Worm (Caenorhabditis elegans) whole organism, dauer: ENCODE results near the gene nhr-59.
"Not testable (repeated sequence)": the region's sequence is repeated elsewhere in the genome, so short reads cannot be mapped to it uniquely, and the experiment has no call there.

Experiments used
- unc-62 ChIP-seq: sonication (generic microtip); optimal IDR thresholded peaks from 2 replicates; lab custom pipeline; 2017; ENCODE audit warnings: missing biosample characterization, missing genetic modification reagents, missing genetic modification characterization

Gene nhr-59

DNA sequence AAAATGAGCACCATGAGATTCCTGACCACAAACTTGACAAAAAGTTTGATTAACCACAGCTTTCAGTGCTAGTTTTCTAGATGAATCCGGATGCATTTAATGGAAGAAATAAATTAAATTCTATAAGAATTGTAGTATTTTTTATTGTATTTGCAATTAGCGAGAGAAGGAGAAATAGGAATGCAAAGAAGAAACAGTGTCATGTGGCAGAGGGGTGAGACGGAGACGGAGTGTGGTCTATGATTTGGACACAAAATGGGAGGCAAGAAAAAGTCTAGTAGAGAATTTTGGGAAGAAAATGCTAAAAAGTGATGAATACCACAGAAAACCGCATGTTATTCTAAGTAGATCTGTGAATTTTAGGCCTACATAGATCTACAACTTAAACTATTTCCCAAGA lies at the start of gene nhr-59:
Gene nhr-59, minus strand, starts transcription at position 214 of the 400 bp plus-strand sequence.
- TF ChIP-seq unc-62, result no peak

DNA sequence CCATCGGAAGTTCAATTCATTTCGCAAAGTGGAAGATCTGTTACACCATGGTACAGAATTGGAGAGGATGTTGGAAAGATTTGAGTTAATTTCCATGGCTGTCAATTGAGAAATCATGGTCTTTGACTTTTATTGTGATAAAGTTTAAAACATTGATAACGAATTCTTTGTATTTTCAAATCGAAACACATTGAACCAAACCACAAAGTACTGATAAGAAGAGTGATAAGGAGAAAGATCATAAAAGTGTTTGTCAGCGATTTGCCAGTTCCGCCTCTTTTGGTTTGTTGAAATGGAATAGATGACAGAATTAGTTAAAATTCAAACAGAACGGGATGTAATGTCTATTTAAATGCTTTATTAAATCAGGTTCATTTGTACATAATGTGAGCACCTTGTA lies 49.1 kb upstream of the nhr-59 start:
- no peak for TF ChIP-seq unc-62

DNA sequence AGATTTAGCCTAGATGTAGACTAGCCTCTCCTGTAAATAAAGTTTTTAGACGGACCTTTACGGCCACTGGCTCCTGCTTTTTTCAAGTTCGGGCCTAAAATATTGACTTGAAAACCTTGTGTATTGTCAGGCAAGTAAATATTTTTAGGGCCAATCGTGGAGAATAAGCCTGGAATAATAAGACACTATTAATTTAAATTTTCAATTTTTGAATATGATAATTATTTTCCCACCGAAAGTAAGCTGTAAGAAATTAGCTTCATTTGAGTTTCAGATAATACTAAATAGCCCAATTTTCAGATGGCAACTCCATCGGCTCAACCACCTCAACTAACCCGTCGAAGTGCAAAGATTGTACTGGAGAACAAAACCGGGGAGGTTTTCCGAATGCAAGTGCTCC lies 48.3 kb upstream of the nhr-59 start, which contains the start of gene pud-4:
Gene pud-4, plus strand, starts transcription at position 301 of the 400 bp plus-strand sequence.
- TF ChIP-seq unc-62, result no peak

DNA sequence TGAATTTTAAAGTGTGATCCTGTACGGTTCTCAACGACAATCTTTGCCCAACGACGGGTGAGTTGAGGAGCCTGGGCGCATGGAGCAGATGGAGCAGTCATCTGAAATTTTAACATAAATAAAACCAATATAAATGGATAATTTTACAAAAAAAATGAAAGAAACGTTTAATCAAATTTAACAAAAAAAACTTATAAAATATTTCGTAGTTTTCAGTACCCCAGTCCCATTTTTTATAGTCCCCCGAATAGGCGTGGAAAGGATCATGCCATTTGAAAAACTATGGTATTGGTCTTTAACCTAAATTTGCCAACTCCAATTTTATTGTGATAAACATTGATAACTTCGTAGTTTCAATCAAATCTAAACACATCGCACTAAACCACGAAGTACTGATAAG lies 47.0 kb upstream of the nhr-59 start, which contains the start of gene pud-3:
Gene pud-3, minus strand, starts transcription at position 101 of the 400 bp plus-strand sequence.
- no peak for TF ChIP-seq unc-62

DNA sequence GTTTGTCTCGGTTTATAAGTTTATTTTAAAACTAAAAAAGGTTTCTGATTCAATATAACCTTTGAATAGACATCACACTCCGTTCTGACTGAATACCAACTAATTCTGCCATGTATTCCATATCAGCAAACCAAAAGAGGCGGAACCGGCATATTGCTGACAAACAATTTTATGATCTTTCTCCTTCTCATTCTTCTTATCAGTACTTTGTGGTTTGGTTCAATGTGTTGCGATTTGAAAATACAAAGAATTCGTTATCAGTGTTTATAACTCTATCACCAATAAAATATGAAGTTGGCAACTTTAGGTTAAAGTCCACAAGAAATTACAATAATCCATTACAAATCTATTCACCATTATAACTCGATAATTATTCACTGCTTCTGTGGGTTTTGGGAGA lies 46.2 kb upstream of the nhr-59 start:
- no peak for TF ChIP-seq unc-62

DNA sequence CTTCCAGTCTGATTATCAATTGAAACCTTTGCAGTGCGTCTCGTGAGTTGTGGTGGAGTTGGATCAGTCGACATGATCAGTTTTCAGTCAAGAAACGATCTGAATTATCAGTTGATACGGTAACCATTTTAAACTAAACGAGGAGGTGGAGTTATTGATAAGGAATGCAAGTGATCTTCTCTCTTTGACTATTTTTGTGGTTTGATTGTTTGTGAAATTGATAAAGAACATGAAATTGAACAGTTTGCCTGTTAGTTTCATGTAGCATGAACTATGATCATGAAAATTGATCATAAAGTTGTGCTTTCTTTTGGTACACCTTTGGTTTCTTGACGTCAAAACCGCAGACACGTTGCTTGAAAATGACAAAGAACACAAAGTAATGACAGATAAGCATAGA lies 44.4 kb upstream of the nhr-59 start, which contains the start of gene pud-1.2:
Gene pud-1.2, minus strand, starts transcription at position 101 of the 400 bp plus-strand sequence.
- TF ChIP-seq unc-62, result not testable (repeated sequence)

ce11 chrV:2321001-2321400 lies 42.9 kb upstream of the nhr-59 start, which contains the start of gene Y19D10B.6:
Y19D10B.6 (minus strand) TSS chrV:2321101.
- TF ChIP-seq unc-62, result not testable (repeated sequence)

- TF ChIP-seq unc-62, result no peak
Observed at ce11 chrV:2308246-2308645, 30.2 kb upstream of the nhr-59 start.

DNA sequence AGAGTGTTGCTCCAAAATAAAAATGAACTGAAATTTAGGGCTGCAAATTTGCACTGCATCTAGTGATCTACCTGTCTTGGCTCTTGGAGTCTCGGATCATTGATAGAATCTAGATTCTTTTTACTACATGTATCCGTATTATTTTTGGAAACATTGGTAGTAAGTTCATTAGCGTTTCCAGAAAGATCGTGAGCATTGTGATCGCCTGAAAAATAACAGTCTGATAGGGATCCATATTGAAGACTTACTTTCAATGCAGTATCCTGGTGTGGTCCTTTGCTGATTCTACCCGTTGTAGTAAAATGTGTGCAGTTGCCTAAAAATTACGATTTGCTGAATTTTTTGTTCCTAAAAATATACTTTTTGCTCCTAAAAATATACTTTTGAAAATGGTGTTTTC lies 28.3 kb upstream of the nhr-59 start:
- TF ChIP-seq unc-62, result no peak

DNA sequence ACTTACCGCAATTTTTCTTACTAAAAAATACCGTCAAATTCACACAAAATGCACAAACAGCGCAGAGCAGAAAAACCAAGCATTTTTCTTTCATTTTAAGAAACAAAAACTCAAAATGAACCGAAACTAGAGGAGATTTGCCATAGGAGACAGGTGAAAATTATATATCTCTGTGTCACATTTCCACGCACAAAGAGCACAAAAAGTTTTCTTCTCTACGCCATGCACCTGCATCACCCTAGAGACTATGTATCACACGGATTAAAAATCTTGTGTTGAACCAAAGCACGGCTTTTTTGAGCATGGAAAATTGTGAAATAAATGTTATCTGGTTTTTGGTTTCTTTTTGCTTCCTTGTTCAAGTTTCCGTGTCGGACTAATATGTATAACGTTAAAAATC lies 25.7 kb upstream of the nhr-59 start, which contains the start of gene irld-15:
Gene irld-15, minus strand, starts transcription at position 101 of the 400 bp plus-strand sequence.
- TF ChIP-seq unc-62, result no peak

DNA sequence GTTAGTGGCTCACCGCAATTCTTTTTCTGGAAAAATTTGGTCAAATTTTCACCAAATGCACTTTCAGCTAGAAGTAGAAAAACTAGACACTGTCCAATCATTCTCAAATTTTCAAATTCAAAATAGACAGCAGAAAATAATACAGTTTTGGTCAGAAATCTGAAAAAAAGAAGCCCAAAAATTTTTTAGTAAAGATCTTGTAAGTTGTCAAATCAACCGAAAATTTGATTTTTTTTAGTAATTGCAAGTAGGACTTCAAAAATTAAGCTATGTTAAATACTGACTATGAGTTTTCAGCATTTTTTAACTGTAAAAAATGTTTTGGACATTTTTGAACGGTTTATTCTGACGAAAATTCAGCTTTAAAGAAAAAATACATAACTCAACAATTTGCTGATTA lies 22.8 kb upstream of the nhr-59 start, which contains the start of gene Y19D10B.8:
Gene Y19D10B.8, minus strand, starts transcription at position 101 of the 400 bp plus-strand sequence.
- no peak for TF ChIP-seq unc-62

ce11 chrV:2294577-2294976 lies 16.5 kb upstream of the nhr-59 start, which contains the start of gene nhr-226:
nhr-226 (plus strand) TSS chrV:2294877.
- no peak for TF ChIP-seq unc-62

DNA sequence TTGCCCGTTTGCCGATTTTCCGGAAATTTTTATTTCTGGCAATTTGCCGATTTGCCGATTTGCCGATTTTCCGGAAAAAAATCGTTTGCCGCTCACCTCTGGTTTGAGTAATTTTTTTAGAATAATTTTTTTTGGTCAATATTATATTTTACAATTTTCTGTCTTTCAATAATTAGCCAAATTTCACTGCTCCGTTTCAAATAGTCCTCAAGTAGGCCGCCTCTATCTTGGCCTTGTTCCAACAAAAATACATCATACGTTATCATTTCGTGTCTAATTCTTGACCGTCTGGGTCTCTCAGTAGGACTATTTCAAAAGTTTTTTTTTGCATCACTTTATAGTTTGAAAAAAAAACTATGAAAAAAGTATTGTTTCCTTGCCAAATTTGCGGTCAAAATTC lies 14.2 kb upstream of the nhr-59 start, which contains the start of gene nhr-115:
Gene nhr-115, plus strand, starts transcription at position 301 of the 400 bp plus-strand sequence.
- TF ChIP-seq unc-62, result no peak

ce11 chrV:2290329-2290728 lies 12.3 kb upstream of the nhr-59 start, which contains the start of gene nhr-225:
nhr-225 (minus strand) TSS chrV:2290474.
- TF ChIP-seq unc-62, result no peak

- no peak for TF ChIP-seq unc-62
Observed at ce11 chrV:2285107-2285506, 7.0 kb upstream of the nhr-59 start, which contains the start of gene nhr-227. nhr-227 (plus strand) TSS chrV:2285432.

ce11 chrV:2281499-2281898 lies 3.4 kb upstream of the nhr-59 start, which contains the start of gene nhr-228:
nhr-228 (plus strand) TSS chrV:2281759.
- TF ChIP-seq unc-62, result no peak

DNA sequence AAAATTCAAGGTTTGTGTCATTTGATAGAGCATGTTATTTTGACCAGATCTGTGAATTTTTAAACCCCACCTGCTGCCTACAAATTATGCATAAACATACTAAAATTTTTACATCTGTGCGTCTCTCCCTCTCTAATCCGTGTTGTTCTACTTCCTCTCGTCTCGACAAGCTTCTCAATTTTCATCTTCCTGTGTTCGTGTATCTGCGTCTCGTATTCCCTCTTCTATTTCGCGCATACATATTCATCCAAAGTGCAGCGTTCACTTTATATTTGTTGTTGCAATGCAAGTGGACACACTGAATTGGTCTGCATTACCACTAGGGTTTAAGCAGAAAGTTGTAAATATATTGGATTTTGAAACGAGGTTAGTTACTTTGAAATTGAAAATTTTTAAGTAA lies 478 bp upstream of the nhr-59 start, which contains the start of gene fbxa-137:
Gene fbxa-137, plus strand, starts transcription at position 274 of the 400 bp plus-strand sequence.
- no peak for TF ChIP-seq unc-62

DNA sequence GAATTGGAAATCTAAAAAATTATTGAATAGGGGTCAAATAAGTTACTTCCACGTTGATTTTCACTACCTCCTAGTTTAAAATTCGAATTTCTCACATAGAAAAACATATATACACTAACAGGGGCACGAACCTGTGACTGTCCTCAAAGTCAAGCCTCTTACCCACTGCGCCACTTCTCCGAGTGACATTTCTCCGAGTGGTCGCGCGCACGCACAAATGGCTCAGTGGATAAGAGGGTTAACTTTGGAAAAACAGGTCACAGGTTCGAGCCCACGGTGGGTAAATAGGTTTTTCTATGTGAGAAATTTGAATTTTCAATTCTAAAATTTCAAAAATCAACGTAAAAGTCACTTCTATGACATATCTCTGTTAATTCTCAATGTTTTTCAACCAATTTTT lies 805 bp downstream of the nhr-59 start:
- TF ChIP-seq unc-62, result no peak
